Fruit fly (Drosophila melanogaster): ENCODE data around the gene nmd.

Gene nmd

DNA sequence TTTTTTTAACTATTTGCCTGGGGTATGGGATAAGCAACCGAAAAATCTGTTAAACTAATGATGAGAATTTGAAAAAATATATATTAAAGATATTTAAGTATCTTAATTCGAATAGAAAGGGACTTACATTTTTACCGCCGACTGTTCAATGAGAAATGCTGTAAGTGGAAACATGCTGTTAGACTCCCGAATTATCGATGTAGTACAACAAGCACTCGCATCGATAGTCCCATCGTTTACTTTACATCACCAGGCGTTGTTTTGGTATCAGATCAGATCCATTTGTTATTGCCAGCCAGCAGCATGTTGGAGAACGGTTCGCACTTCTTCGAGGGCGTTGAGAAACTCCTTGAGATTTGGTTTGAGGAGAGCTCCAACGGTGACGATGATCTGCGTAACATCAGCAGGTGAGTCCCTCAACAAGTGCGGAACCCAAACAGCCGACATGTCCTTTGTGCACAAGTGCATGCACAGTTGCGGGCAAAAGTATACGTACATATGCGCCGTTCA, 35.5 kb upstream of the nmd start, which contains the start of gene SamDC (continued):
- TF ChIP-seq CG11723 (GFP tag; optimal IDR thresholded peaks at IDR 0.05) (peak; percentile 1), kay (GFP tag; optimal IDR thresholded peaks at IDR 0.05) (no peak), CG18599 (GFP tag; optimal IDR thresholded peaks at IDR 0.05) (no peak), Dref (GFP tag; IDR thresholded peaks at IDR 0.05) (peak; percentile 91), bowl (GFP tag; IDR thresholded peaks at IDR 0.05) (no peak), Spps (tag; optimal IDR thresholded peaks at IDR 0.05) (no peak), gro (GFP tag; optimal IDR thresholded peaks at IDR 0.05) (peak; percentile 52), CG6791 (GFP tag; IDR thresholded peaks at IDR 0.05; ENCODE audit: partially characterized antibody) (peak; percentile 87), Dll (GFP tag; IDR thresholded peaks at IDR 0.05; ENCODE audit: partially characterized antibody) (peak; percentile 77), CG1603 (tag; optimal IDR thresholded peaks at IDR 0.05) (peak; percentile 79), Fer2 (tag; optimal IDR thresholded peaks at IDR 0.05) (no peak), Max (GFP tag; optimal IDR thresholded peaks at IDR 0.05) (peak; percentile 4), CG4404 (GFP tag; IDR thresholded peaks at IDR 0.05) (no peak), CG7928 (GFP tag; optimal IDR thresholded peaks at IDR 0.05) (no peak), dimm (GFP tag; IDR thresholded peaks at IDR 0.05) (no peak), luna (GFP tag; optimal IDR thresholded peaks at IDR 0.05) (no peak), hb (GFP tag; IDR thresholded peaks at IDR 0.05; ENCODE audit: partially characterized antibody) (peak; percentile 73; the same call in 2 of the 3 replicates), cas (GFP tag; IDR thresholded peaks at IDR 0.05) (0 out of 2 replicates have a peak, but pooled peaks have one; percentile 13), CG12071 (GFP tag; optimal IDR thresholded peaks at IDR 0.05) (no peak), Sox102F (GFP tag; optimal IDR thresholded peaks at IDR 0.05) (peak; percentile 54), Ets65A (GFP tag) (peak; percentile 14), wek (GFP tag; optimal IDR thresholded peaks at IDR 0.05) (peak; percentile 13), CG4820 (GFP tag; optimal IDR thresholded peaks at IDR 0.05) (no peak), Dip3 (GFP tag; optimal IDR thresholded peaks at IDR 0.05) (peak; percentile 24), Nf-YC (tag; optimal IDR thresholded peaks at IDR 0.05) (no peak), ems (GFP tag; optimal IDR thresholded peaks at IDR 0.05) (peak; percentile 8), sna (GFP tag; IDR thresholded peaks at IDR 0.05; ENCODE audit: partially characterized antibody) (peak; percentile 63), Mad (GFP tag; optimal IDR thresholded peaks at IDR 0.05) (peak; percentile 4), CG6765 (GFP tag; optimal IDR thresholded peaks at IDR 0.05) (peak; percentile 31), Antp (GFP tag; optimal IDR thresholded peaks at IDR 0.05) (peak; percentile 43), vfl (GFP tag; optimal IDR thresholded peaks at IDR 0.05) (no peak), schlank (tag; optimal IDR thresholded peaks at IDR 0.05) (peak; percentile 35), CG11560 (tag; IDR thresholded peaks at IDR 0.05) (no peak), CG17829 (tag; optimal IDR thresholded peaks at IDR 0.05) (peak; percentile 37), CG30020 (tag; optimal IDR thresholded peaks at IDR 0.05) (peak; percentile 97), CG17568 (GFP tag; optimal IDR thresholded peaks at IDR 0.05) (no peak), zfh1 (GFP tag; IDR thresholded peaks at IDR 0.05) (peak; percentile 37; the same call in 1 of the 3 replicates), Gug (GFP tag; IDR thresholded peaks at IDR 0.05) (no peak), Bteb2 (GFP tag; optimal IDR thresholded peaks at IDR 0.05) (no peak), sc (optimal IDR thresholded peaks at IDR 0.05) (no peak), sc (GFP tag; optimal IDR thresholded peaks at IDR 0.05) (no peak), CG43689 (GFP tag; IDR thresholded peaks at IDR 0.05) (no peak), lmd (GFP tag; IDR thresholded peaks at IDR 0.05) (no peak; the same call in 1 of the 2 replicates), CG9797 (GFP tag; optimal IDR thresholded peaks at IDR 0.05) (peak; percentile 44), Hr78 (GFP tag; optimal IDR thresholded peaks at IDR 0.05) (peak in 1 of 2 experiments; percentile 67), wor (GFP tag; IDR thresholded peaks at IDR 0.05) (no peak), Hmx (GFP tag; optimal IDR thresholded peaks at IDR 0.05) (no peak), CG1024 (GFP tag; IDR thresholded peaks at IDR 0.05) (peak; percentile 95), vvl (GFP tag; IDR thresholded peaks at IDR 0.05) (peak; percentile 75), unc-4 (GFP tag; IDR thresholded peaks at IDR 0.05; ENCODE audit: partially characterized antibody) (peak; percentile 77), CG4328 (GFP tag; optimal IDR thresholded peaks at IDR 0.05) (no peak)
